Fruit fly (Drosophila melanogaster): Measurements from ENCODE around the gene CG7512.

DNA sequence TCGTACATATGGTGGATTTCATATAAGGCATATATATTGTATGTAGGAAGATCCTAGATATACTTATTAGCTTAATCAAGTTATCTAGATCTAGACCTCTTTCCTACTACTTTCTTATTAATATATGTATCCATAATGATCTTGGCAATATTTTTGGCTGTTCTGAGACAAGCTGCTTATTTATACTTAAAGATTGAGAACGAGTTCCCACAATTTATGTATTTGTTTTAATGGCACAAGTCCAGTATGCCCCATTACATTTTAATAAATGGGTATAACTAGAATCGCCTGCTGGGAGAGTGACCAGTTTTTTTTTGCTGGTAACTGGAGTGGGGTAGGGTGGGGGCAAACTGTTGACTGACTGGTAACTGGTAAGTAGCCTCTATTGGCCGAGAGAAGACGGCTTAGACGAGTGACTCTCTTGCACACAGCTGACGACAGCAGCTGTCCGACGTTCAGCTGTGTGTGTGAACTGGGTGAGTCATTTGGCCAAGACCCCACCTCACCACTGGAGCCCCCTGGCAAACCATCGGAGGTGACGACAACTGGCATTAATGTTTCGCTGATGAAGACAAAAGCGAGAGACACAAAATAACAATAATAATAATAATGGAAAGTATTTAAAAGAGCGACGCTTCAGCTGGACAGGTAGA lies 23.4 kb downstream of the CG7512 start:
- TF ChIP-seq psq (optimal IDR thresholded peaks at IDR 0.05) (no peak), Myc (optimal IDR thresholded peaks at IDR 0.05) (no peak), ttk (optimal IDR thresholded peaks at IDR 0.05) (no peak), Sin3A (optimal IDR thresholded peaks at IDR 0.05) (no peak), h (optimal IDR thresholded peaks at IDR 0.05) (no peak)

All from Kc167 (cell line).